Worm (Caenorhabditis elegans) whole organism, mixed stage, embryonic: ENCODE data around the gene C15F1.8.

Experiments used
- M03D4.4 ChIP-seq: sonication (generic microtip); optimal IDR thresholded peaks from 2 replicates; lab custom pipeline; 2017; ENCODE audit warnings: mild to moderate bottlenecking, missing genetic modification characterization, missing compliant biosample characterization
- elt-3 ChIP-seq: fragments of 150-350 bp; optimal IDR thresholded peaks from 2 replicates; lab custom pipeline; 2014; ENCODE audit warnings: missing biosample characterization, missing genetic modification characterization
- nhr-12 ChIP-seq: fragments of 150-350 bp; optimal IDR thresholded peaks from 2 replicates; lab custom pipeline; 2014; ENCODE audit warnings: missing biosample characterization, missing genetic modification characterization
- nhr-28 ChIP-seq: fragments of 150-350 bp; optimal IDR thresholded peaks from 2 replicates; lab custom pipeline; 2014; ENCODE audit warnings: missing biosample characterization, missing genetic modification characterization
- nhr-76 ChIP-seq: sonication (generic microtip); optimal IDR thresholded peaks from 2 replicates; lab custom pipeline; 2017; ENCODE audit warnings: missing biosample characterization, missing genetic modification characterization
- pha-4 ChIP-seq: fragments of 150-350 bp; optimal IDR thresholded peaks from 2 replicates; lab custom pipeline; 2018; ENCODE audit warnings: missing biosample characterization, missing genetic modification reagents, missing genetic modification characterization
- sem-2 ChIP-seq: fragments of 200-800 bp; sonication (Bioruptor generic); optimal IDR thresholded peaks from 2 replicates; lab custom pipeline; 2018; ENCODE audit warnings: mild to moderate bottlenecking, missing genetic modification characterization, missing compliant biosample characterization
- snpc-4 ChIP-seq: fragments of 150-350 bp; optimal IDR thresholded peaks from 2 replicates; lab custom pipeline; 2014; ENCODE audit warnings: missing biosample characterization, missing genetic modification characterization
- unc-62 ChIP-seq: fragments of 150-350 bp; optimal IDR thresholded peaks from 2 replicates; lab custom pipeline; 2014; ENCODE audit warnings: missing biosample characterization, missing genetic modification reagents, missing genetic modification characterization
- ztf-11 ChIP-seq: fragments of 150-350 bp; optimal IDR thresholded peaks from 2 replicates; lab custom pipeline; 2014; ENCODE audit warnings: missing biosample characterization, missing genetic modification characterization

DNA sequence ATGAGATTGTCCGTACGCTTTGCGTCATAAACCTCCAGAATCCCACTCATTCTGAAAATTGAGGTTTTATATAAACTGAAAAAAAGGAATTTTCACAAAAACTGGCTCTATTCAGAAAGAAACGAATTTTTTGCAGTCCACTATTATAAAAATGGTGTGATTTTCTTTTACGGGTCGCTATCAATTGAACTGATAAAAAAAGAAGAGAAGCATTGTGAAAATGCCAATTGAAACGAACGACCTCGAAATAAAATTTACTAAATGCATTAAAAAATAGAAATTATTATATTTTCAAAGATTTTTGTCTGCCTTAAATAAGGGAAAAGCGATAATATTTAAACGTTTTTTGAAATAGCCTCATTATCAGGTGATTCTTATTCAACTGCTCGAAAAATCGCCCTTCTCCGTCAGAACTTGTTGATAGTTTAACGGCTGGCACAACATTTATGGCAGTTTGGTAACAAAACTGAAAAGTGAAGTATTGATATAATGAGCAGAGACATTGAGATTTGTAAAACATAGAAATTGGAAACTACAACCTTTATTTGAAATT, 5.4 kb downstream of the C15F1.8 start, which contains the start of gene art-1:
- TF ChIP-seq unc-62 (GFP tag; lab: Kevin White, UChicago) (no peak), nhr-12 (tag; lab: Kevin White, UChicago) (no peak), nhr-28 (tag; lab: Kevin White, UChicago) (no peak), elt-3 (tag; lab: Kevin White, UChicago) (no peak), ztf-11 (tag; lab: Kevin White, UChicago) (no peak), nhr-76 (tag; lab: Kevin White, UChicago) (no peak), sem-2 (no peak), pha-4 (tag; lab: Kevin White, UChicago) (no peak), M03D4.4 (tag; lab: Kevin White, UChicago) (no peak), snpc-4 (tag; lab: Kevin White, UChicago) (no peak)
